Fruit fly (Drosophila melanogaster) whole organism, embryonic: ENCODE results near the gene CG2267.
A peak's percentile ranks its signal among the peaks of the same experiment; 100 is the strongest.

Experiments used
- Antp ChIP-seq: fragments of 200-800 bp; sonication (Bioruptor generic); optimal IDR thresholded peaks from 3 replicates; lab custom pipeline; 2016; ENCODE audit warnings: missing biosample characterization, missing genetic modification characterization
- Atf3 ChIP-seq: fragments of 200-800 bp; sonication (Bioruptor generic); optimal IDR thresholded peaks from 3 replicates; lab custom pipeline; 2016; ENCODE audit warnings: missing biosample characterization, missing genetic modification characterization
- Bdp1 ChIP-seq: fragments of 200-800 bp; sonication (Bioruptor generic); optimal IDR thresholded peaks from 3 replicates; lab custom pipeline; 2016; ENCODE audit warnings: missing biosample characterization, missing genetic modification characterization
- CG1024 ChIP-seq: fragments of 200-800 bp; sonication (Bioruptor generic); IDR thresholded peaks from 2 replicates; pipeline ENCODE4 v1.3.6; 2022; ENCODE audit warnings: missing biosample characterization, missing genetic modification characterization
- CG11093 ChIP-seq: fragments of 200-800 bp; sonication (Bioruptor generic); IDR thresholded peaks from 3 replicates; pipeline ENCODE4 v1.3.6; 2022; ENCODE audit warnings: missing biosample characterization, missing genetic modification characterization
- CG12155 ChIP-seq: fragments of 200-800 bp; sonication (Bioruptor generic); optimal IDR thresholded peaks from 3 replicates; lab custom pipeline; 2016; ENCODE audit warnings: missing biosample characterization, missing genetic modification characterization
- CG12236 ChIP-seq: fragments of 200-800 bp; sonication (Bioruptor generic); optimal IDR thresholded peaks from 2 replicates; lab custom pipeline; 2016; ENCODE audit warnings: missing biosample characterization, missing genetic modification characterization
- CG12391 ChIP-seq: fragments of 200-800 bp; sonication (Bioruptor generic); optimal IDR thresholded peaks from 3 replicates; lab custom pipeline; 2018; ENCODE audit warnings: missing biosample characterization, mild to moderate bottlenecking, missing genetic modification characterization, moderate library complexity
- CG12659 ChIP-seq: fragments of 200-800 bp; sonication (Bioruptor generic); optimal IDR thresholded peaks from 3 replicates; lab custom pipeline; 2017; ENCODE audit warnings: mild to moderate bottlenecking, missing biosample characterization, missing genetic modification reagents, missing genetic modification characterization
- CG12744 ChIP-seq: fragments of 200-800 bp; sonication (Bioruptor generic); optimal IDR thresholded peaks from 2 replicates; lab custom pipeline; 2016; ENCODE audit warnings: missing biosample characterization, missing genetic modification characterization
- CG1603 ChIP-seq: fragments of 200-800 bp; sonication (Bioruptor generic); optimal IDR thresholded peaks from 2 replicates; lab custom pipeline; 2019; ENCODE audit warnings: missing biosample characterization, mild to moderate bottlenecking, missing genetic modification characterization, moderate library complexity
- CG2120 ChIP-seq: fragments of 200-800 bp; sonication (Bioruptor generic); optimal IDR thresholded peaks from 3 replicates; lab custom pipeline; 2016; ENCODE audit warnings: missing biosample characterization, missing genetic modification characterization
- CG34422 ChIP-seq: fragments of 200-800 bp; sonication (Bioruptor generic); IDR thresholded peaks from 3 replicates; pipeline ENCODE4 v1.3.6; 2022; ENCODE audit warnings: missing biosample characterization, missing genetic modification characterization
- CG4424 ChIP-seq: fragments of 200-800 bp; sonication (Bioruptor generic); optimal IDR thresholded peaks from 3 replicates; lab custom pipeline; 2016; ENCODE audit warnings: missing biosample characterization, missing genetic modification characterization
- CG4730 ChIP-seq: fragments of 200-800 bp; sonication (Bioruptor generic); IDR thresholded peaks from 2 replicates; pipeline ENCODE4 v1.3.6; 2022; ENCODE audit warnings: missing biosample characterization, missing genetic modification characterization
- CG7357 ChIP-seq: fragments of 200-800 bp; sonication (Bioruptor generic); IDR thresholded peaks from 3 replicates; pipeline ENCODE4 v1.3.6; 2022; ENCODE audit warnings: missing biosample characterization, missing genetic modification characterization
- CG7556 ChIP-seq: fragments of 200-800 bp; sonication (Bioruptor generic); optimal IDR thresholded peaks from 2 replicates; lab custom pipeline; 2017; ENCODE audit warnings: missing biosample characterization, mild to moderate bottlenecking, missing genetic modification characterization
- CG7786 ChIP-seq: fragments of 200-800 bp; sonication (Bioruptor generic); optimal IDR thresholded peaks from 2 replicates; lab custom pipeline; 2016; ENCODE audit warnings: missing biosample characterization, missing genetic modification characterization
- CG8388 ChIP-seq: fragments of 200-800 bp; sonication (Bioruptor generic); optimal IDR thresholded peaks from 2 replicates; lab custom pipeline; 2019; ENCODE audit warnings: missing biosample characterization, mild to moderate bottlenecking, missing genetic modification characterization, moderate library complexity
- CG9609 ChIP-seq: fragments of 200-800 bp; sonication (Bioruptor generic); optimal IDR thresholded peaks from 3 replicates; lab custom pipeline; 2016; ENCODE audit warnings: missing biosample characterization, missing genetic modification characterization
- Chrac-16 ChIP-seq: fragments of 200-800 bp; sonication (Bioruptor generic); optimal IDR thresholded peaks from 3 replicates; lab custom pipeline; 2016; ENCODE audit warnings: missing biosample characterization, missing genetic modification characterization
- Ets97D ChIP-seq: fragments of 200-800 bp; sonication (Bioruptor generic); optimal IDR thresholded peaks from 3 replicates; lab custom pipeline; 2016; ENCODE audit warnings: missing biosample characterization, missing genetic modification characterization
- HLH4C ChIP-seq: fragments of 200-800 bp; sonication (Bioruptor generic); IDR thresholded peaks from 3 replicates; pipeline ENCODE4 v1.3.6; 2022; ENCODE audit warnings: missing biosample characterization, missing genetic modification characterization; ENCODE audit not compliant: partially characterized antibody
- Hmx ChIP-seq: fragments of 200-800 bp; sonication (Bioruptor generic); optimal IDR thresholded peaks from 2 replicates; lab custom pipeline; 2016; ENCODE audit warnings: missing biosample characterization, missing genetic modification characterization
- Hr3 ChIP-seq: fragments of 200-800 bp; sonication (Bioruptor generic); optimal IDR thresholded peaks from 3 replicates; lab custom pipeline; 2016; ENCODE audit warnings: missing biosample characterization, missing genetic modification characterization
- Lpt ChIP-seq: fragments of >200 bp; optimal IDR thresholded peaks from 2 replicates; lab custom pipeline; 2018; ENCODE audit warnings: missing biosample characterization, missing genetic modification characterization
- Mad ChIP-seq: fragments of 200-800 bp; sonication (Bioruptor generic); optimal IDR thresholded peaks from 2 replicates; lab custom pipeline; 2016; ENCODE audit warnings: missing biosample characterization, missing genetic modification characterization
- NfI ChIP-seq: fragments of 200-800 bp; sonication (Bioruptor generic); optimal IDR thresholded peaks from 3 replicates; lab custom pipeline; 2018; ENCODE audit warnings: missing biosample characterization, mild to moderate bottlenecking, missing genetic modification characterization, moderate library complexity
- Optix ChIP-seq: fragments of 200-800 bp; sonication (Bioruptor generic); IDR thresholded peaks from 3 replicates; pipeline ENCODE4 v1.3.6; 2022; ENCODE audit warnings: missing biosample characterization, missing genetic modification characterization
- PHDP ChIP-seq: fragments of 200-800 bp; sonication (Bioruptor generic); optimal IDR thresholded peaks from 3 replicates; lab custom pipeline; 2018; ENCODE audit warnings: missing biosample characterization, mild to moderate bottlenecking, missing genetic modification characterization, moderate library complexity
- Sry-β ChIP-seq: fragments of 200-800 bp; sonication (Bioruptor generic); optimal IDR thresholded peaks from 2 replicates; lab custom pipeline; 2018; ENCODE audit warnings: missing biosample characterization, mild to moderate bottlenecking, missing genetic modification characterization, moderate library complexity
- bsh ChIP-seq, 2 experiments: fragments of 200-800 bp; sonication (Bioruptor generic); optimal IDR thresholded peaks; 2 replicates each; lab custom pipeline; 2017 to 2018; ENCODE audit warnings: mild to moderate bottlenecking in 2 of 2, missing biosample characterization in 2 of 2, missing genetic modification characterization in 2 of 2, moderate library complexity in 1 of 2
- caup ChIP-seq: fragments of 200-800 bp; sonication (Bioruptor generic); optimal IDR thresholded peaks from 3 replicates; lab custom pipeline; 2017; ENCODE audit warnings: missing biosample characterization, mild to moderate bottlenecking, missing genetic modification characterization, moderate library complexity; ENCODE audit not compliant: severe bottlenecking
- da ChIP-seq: fragments of 200-800 bp; sonication (Bioruptor generic); optimal IDR thresholded peaks from 2 replicates; lab custom pipeline; 2016; ENCODE audit warnings: missing biosample characterization, missing genetic modification characterization
- dan ChIP-seq: fragments of 200-800 bp; sonication (Bioruptor generic); IDR thresholded peaks from 2 replicates; pipeline ENCODE4 v1.3.6; 2022; ENCODE audit warnings: missing biosample characterization, missing genetic modification characterization
- dysf ChIP-seq: fragments of 200-800 bp; sonication (Bioruptor generic); IDR thresholded peaks from 3 replicates; pipeline ENCODE4 v1.3.6; 2022; ENCODE audit warnings: missing biosample characterization, missing genetic modification characterization
- exex ChIP-seq: fragments of 200-800 bp; sonication (Bioruptor generic); optimal IDR thresholded peaks from 4 replicates; lab custom pipeline; 2018; ENCODE audit warnings: missing biosample characterization, mild to moderate bottlenecking, missing genetic modification characterization, moderate library complexity
- fd3F ChIP-seq: fragments of 200-800 bp; sonication (Bioruptor generic); optimal IDR thresholded peaks from 2 replicates; lab custom pipeline; 2018; ENCODE audit warnings: missing biosample characterization, mild to moderate bottlenecking, missing genetic modification characterization, moderate library complexity
- lmd ChIP-seq: fragments of 200-800 bp; sonication (Bioruptor generic); IDR thresholded peaks from 2 replicates; pipeline ENCODE4 v1.3.6; 2022; ENCODE audit warnings: missing biosample characterization, missing genetic modification characterization
- maf-S ChIP-seq: fragments of 200-800 bp; sonication (Bioruptor generic); optimal IDR thresholded peaks from 2 replicates; lab custom pipeline; 2016; ENCODE audit warnings: missing biosample characterization, missing genetic modification characterization
- pan ChIP-seq, 4 experiments: fragments of >200 bp in 3 of 4; fragments of 200-800 bp in 1 of 4; sonication (Bioruptor generic) in 1 of 4; optimal IDR thresholded peaks in 3 of 4; IDR thresholded peaks in 1 of 4; 2 replicates each; pipeline versions ENCODE4 v1.3.6 to Lab custom; 2017 to 2022; ENCODE audit warnings: missing biosample characterization in 2 of 4, missing genetic modification characterization in 2 of 4, mixed read lengths in 1 of 4
- pita ChIP-seq: fragments of 200-800 bp; sonication (Bioruptor generic); optimal IDR thresholded peaks from 2 replicates; lab custom pipeline; 2017; ENCODE audit warnings: missing biosample characterization, mild to moderate bottlenecking, missing genetic modification characterization
- psq ChIP-seq: fragments of 200-800 bp; sonication (Bioruptor generic); optimal IDR thresholded peaks from 2 replicates; lab custom pipeline; 2017; ENCODE audit warnings: missing biosample characterization, missing genetic modification characterization
- sna ChIP-seq: fragments of 200-800 bp; sonication (Bioruptor generic); IDR thresholded peaks from 2 replicates; pipeline ENCODE4 v1.3.6; 2022; ENCODE audit warnings: missing biosample characterization, missing genetic modification characterization; ENCODE audit not compliant: partially characterized antibody
- stc ChIP-seq: fragments of 200-800 bp; sonication (Bioruptor generic); IDR thresholded peaks from 2 replicates; pipeline ENCODE4 v1.3.6; 2022; ENCODE audit warnings: missing biosample characterization, missing genetic modification characterization
- sug ChIP-seq: fragments of 200-800 bp; optimal IDR thresholded peaks from 2 replicates; lab custom pipeline; 2019; ENCODE audit warnings: missing biosample characterization, mild to moderate bottlenecking, missing genetic modification characterization, moderate library complexity
- vvl ChIP-seq: fragments of 200-800 bp; sonication (Bioruptor generic); IDR thresholded peaks from 2 replicates; pipeline ENCODE4 v1.3.6; 2022; ENCODE audit warnings: missing biosample characterization, missing genetic modification characterization
- z ChIP-seq: fragments of 200-800 bp; sonication (Bioruptor generic); IDR thresholded peaks from 3 replicates; pipeline ENCODE4 v1.3.6; 2022; ENCODE audit warnings: missing biosample characterization, missing genetic modification characterization
- zen ChIP-seq: fragments of 200-800 bp; sonication (Bioruptor generic); optimal IDR thresholded peaks from 3 replicates; lab custom pipeline; 2018; ENCODE audit warnings: missing biosample characterization, mild to moderate bottlenecking, missing genetic modification characterization, moderate library complexity

CG2267 gene

DNA sequence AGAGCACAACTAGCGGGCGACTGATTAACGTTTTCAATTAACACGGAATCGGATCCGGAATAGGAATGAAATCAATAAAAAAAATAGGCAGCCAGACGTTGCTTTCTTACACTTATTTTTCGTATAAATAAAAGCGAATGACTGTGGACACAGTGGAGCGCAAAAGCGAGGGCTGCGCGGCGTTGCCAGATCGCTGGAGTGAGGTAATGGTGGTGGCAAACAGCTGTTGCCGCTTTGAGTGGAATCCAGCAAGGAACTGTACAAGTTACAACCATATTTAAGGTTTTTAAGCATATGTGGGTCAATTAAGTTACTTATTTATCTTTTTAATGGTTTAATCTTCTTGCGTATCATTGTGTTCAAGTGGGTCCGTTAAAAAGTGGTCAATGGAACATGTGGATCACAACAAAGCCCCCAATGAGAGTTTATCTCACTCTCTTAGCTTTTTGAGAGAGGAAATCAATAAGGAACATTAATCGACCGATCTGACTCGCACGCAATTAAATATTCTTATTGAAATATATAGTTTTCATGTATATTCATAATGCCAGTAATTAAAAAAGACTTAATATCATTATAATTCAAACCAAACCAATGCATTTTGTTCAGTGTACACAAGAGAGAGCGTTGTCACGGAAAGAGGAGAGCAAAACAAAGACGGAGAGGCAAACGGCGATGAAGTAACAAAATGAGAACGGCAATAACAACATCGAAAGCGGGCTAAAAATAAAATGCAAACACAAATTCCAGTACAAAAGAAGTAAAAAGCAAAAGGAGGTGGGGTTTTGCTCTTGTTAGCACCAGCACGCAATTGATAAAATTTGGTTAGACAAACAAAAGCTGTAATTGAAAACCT, 28.4 kb downstream of the CG2267 start:
- TF ChIP-seq Lpt (GFP tag; lab: Kevin White, UChicago), result no peak
- peak; percentile 82 for TF ChIP-seq fd3F (GFP tag; lab: Kevin White, UChicago)
- TF ChIP-seq lmd, result peak; percentile 89
- peak; percentile 91 for TF ChIP-seq Optix
- TF ChIP-seq CG1024 (GFP tag; lab: Robert Waterston, UW), result peak; percentile 89
- TF ChIP-seq caup (GFP tag; lab: Kevin White, UChicago), result peak; percentile 91
- TF ChIP-seq pan (optimal IDR thresholded peaks at IDR 0.05; lab: Kevin White, UChicago), result no peak
- TF ChIP-seq pan (GFP tag; optimal IDR thresholded peaks at IDR 0.05 in 1 of 2, IDR thresholded peaks at IDR 0.05 in 1 of 2), result peak in 1 of 2 experiments; percentile 96
- peak; percentile 42 for TF ChIP-seq Ets97D
- TF ChIP-seq Hmx (GFP tag; lab: Kevin White, UChicago), result peak; percentile 79
- TF ChIP-seq Sry-β, result peak; percentile 21
- TF ChIP-seq dysf, result peak; percentile 92
- peak; percentile 84 for TF ChIP-seq maf-S (GFP tag; lab: Kevin White, UChicago)
- peak; percentile 88 for TF ChIP-seq CG12659 (GFP tag; lab: Kevin White, UChicago)
- peak; percentile 96 for TF ChIP-seq CG34422 (GFP tag; lab: Robert Waterston, UW)
- peak; percentile 85 for TF ChIP-seq Atf3 (GFP tag; lab: Kevin White, UChicago)
- TF ChIP-seq dan (GFP tag; lab: Robert Waterston, UW), result no peak
- peak; percentile 60 for TF ChIP-seq da (GFP tag; lab: Kevin White, UChicago)
- peak; percentile 87 for TF ChIP-seq Chrac-16 (GFP tag; lab: Kevin White, UChicago)
- TF ChIP-seq sug, result peak; percentile 75
- TF ChIP-seq CG11093 (GFP tag; lab: Robert Waterston, UW), result peak; percentile 86
- TF ChIP-seq stc (GFP tag; lab: Robert Waterston, UW), result peak; percentile 97
- peak; percentile 87 for TF ChIP-seq CG7786 (GFP tag; lab: Kevin White, UChicago)
- peak; percentile 80 for TF ChIP-seq zen (tag; lab: Kevin White, UChicago)
- peak; percentile 89 for TF ChIP-seq CG12744 (GFP tag; lab: Kevin White, UChicago)
- peak; percentile 79 for TF ChIP-seq CG7357
- peak; percentile 89 for TF ChIP-seq NfI (GFP tag; lab: Kevin White, UChicago)
- TF ChIP-seq CG12391, result peak; percentile 92
- TF ChIP-seq CG12155 (GFP tag; lab: Kevin White, UChicago), result peak; percentile 83
- TF ChIP-seq Mad (GFP tag; lab: Kevin White, UChicago), result peak; percentile 88
- TF ChIP-seq pita, result no peak
- peak; percentile 99 for TF ChIP-seq vvl
- peak; percentile 92 for TF ChIP-seq PHDP
- peak; percentile 82 for TF ChIP-seq Bdp1 (GFP tag; lab: Kevin White, UChicago)
- TF ChIP-seq exex (tag; lab: Kevin White, UChicago), result peak; percentile 31
- TF ChIP-seq Hr3 (GFP tag; lab: Kevin White, UChicago), result peak; percentile 86
- peak; percentile 72 for TF ChIP-seq Antp
- TF ChIP-seq psq (GFP tag; lab: Kevin White, UChicago), result peak; percentile 87
- TF ChIP-seq CG12236, result peak; percentile 74
- peak; percentile 93 for TF ChIP-seq CG4424 (GFP tag; lab: Kevin White, UChicago)
- TF ChIP-seq CG9609 (GFP tag; lab: Kevin White, UChicago), result peak; percentile 81
- peak; percentile 93 for TF ChIP-seq z (GFP tag; lab: Robert Waterston, UW)
- TF ChIP-seq HLH4C (GFP tag; lab: Robert Waterston, UW), result no peak
- peak; percentile 90 for TF ChIP-seq CG4730
- peak; percentile 94 for TF ChIP-seq CG2120
- peak; percentile 95 for TF ChIP-seq CG7556 (GFP tag; lab: Kevin White, UChicago)
- TF ChIP-seq CG1603 (tag; lab: Kevin White, UChicago), result peak; percentile 90
- peak; percentile 93 for TF ChIP-seq CG8388 (GFP tag; lab: Kevin White, UChicago)
- no peak for TF ChIP-seq sna (GFP tag; lab: Robert Waterston, UW)
- peak; percentile 16 to 92 for TF ChIP-seq bsh (GFP tag; optimal IDR thresholded peaks at IDR 0.05; lab: Kevin White, UChicago)
